Worm (Caenorhabditis elegans): ENCODE data around the gene srx-111.

ce11 chrII:3795323-3795722 is 37.7 kb downstream of the srx-111 start, which contains the start of gene Y8A9A.2:
- TF ChIP-seq nhr-23 (tag; optimal IDR thresholded peaks at IDR 0.05) = no peak
- no peak for TF ChIP-seq egl-27 (tag; optimal IDR thresholded peaks at IDR 0.05)
- no peak for TF ChIP-seq zag-1 (tag; optimal IDR thresholded peaks at IDR 0.05)
- TF ChIP-seq elt-1 (tag; optimal IDR thresholded peaks at IDR 0.05) = no peak
- TF ChIP-seq lsy-2 (tag; optimal IDR thresholded peaks at IDR 0.05) = no peak
- no peak for TF ChIP-seq nhr-25 (tag; optimal IDR thresholded peaks at IDR 0.05)
- no peak for TF ChIP-seq blmp-1 (tag; optimal IDR thresholded peaks at IDR 0.05; ENCODE audit: insufficient read depth)
- no peak for TF ChIP-seq lin-39 (tag; optimal IDR thresholded peaks at IDR 0.05)
- TF ChIP-seq unc-62 (GFP tag; optimal IDR thresholded peaks at IDR 0.05) = no peak
- no peak for TF ChIP-seq F13H6.1 (tag; optimal IDR thresholded peaks at IDR 0.05)
- no peak for TF ChIP-seq nhr-10 (tag; optimal IDR thresholded peaks at IDR 0.05)

Measured in whole organism, L2 larva.